Worm (Caenorhabditis elegans): ENCODE measurements around the gene efl-3.

efl-3 gene

DNA sequence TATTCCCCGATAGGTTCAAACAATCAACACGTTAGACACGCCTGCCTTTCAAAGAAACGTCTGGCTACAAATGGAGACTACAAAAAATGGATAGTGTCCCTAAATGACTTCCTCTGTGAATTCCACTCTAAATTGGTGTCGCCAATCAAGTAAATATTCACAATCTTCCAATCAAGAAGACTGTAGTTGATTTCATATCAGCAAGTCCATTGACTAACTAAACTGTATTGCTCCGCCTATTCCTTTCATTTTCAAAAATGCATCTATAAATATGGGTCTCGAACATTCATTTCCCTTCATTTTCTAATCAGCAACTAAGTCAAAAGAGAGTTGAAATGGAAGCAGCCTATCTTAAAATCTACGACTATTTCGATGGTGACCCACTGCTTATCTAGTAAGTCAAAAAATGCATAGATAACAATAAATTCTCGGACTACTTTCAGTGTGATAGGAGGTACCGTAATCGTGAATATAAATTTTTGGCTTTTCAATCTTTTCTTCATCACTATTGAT lies 24.4 kb upstream of the efl-3 start, which contains the start of gene drd-1 (continued):
- TF ChIP-seq madf-3 (GFP tag; IDR thresholded peaks at IDR 0.05) = no peak
- TF ChIP-seq nhr-80 (tag; optimal IDR thresholded peaks at IDR 0.05) = peak; percentile 96
- TF ChIP-seq nfyb-1 (GFP tag; IDR thresholded peaks at IDR 0.05) = 0 out of 2 replicates have a peak, but pooled peaks have one; percentile 27
- peak; percentile 69 for TF ChIP-seq ztf-22 (GFP tag; optimal IDR thresholded peaks at IDR 0.05)
- TF ChIP-seq lin-40 (tag; optimal IDR thresholded peaks at IDR 0.05) = peak; percentile 2
- TF ChIP-seq rpc-1 (optimal IDR thresholded peaks at IDR 0.05) = no peak
- no peak for TF ChIP-seq rpc-1 (tag; optimal IDR thresholded peaks at IDR 0.05)
- TF ChIP-seq mxl-1 (tag; optimal IDR thresholded peaks at IDR 0.05) = no peak

DNA sequence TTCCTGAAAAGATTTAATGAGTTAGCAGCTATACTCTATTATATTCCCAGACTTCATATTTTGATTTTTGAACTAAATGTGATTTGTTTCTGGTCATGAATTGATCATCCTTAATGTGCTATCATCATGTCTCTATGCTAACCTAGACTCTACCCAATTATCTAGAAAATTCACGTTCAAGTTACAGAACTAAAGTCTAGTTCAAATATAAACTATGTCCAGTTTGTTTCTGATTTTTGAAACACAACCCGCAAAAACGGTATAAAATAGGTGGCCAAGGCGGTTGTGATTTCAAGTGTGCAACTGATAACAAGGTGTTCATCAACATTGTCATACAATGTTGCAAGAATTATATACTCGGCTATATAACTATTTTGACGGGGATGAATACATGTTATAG lies 21.7 kb upstream of the efl-3 start, which contains the start of gene F49E12.10:
Gene F49E12.10 (plus strand): TSS at position 301 of the 400 bp plus-strand sequence.
- TF ChIP-seq nhr-80 (tag; optimal IDR thresholded peaks at IDR 0.05) = peak; percentile 27
- TF ChIP-seq atf-7 (tag; optimal IDR thresholded peaks at IDR 0.05) = no peak

DNA sequence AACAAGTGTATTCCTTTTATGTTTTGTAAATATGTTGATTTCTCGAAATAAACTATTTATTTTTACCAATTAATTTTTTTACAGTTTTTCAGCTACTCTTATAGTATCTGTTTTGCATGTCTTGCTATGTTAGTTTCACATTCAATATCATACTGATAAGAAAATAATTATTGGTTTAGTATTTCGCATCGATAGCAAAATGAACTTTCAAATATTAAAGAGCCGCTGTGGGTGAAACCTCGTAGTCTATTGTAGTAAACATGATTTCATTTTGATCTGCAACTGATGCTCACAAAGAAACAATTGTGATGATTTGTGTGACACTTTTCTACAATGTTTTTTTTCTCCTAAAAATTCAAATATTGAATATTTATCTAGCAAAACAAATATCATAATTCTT lies 20.3 kb upstream of the efl-3 start:
- no peak for TF ChIP-seq nfyb-1 (GFP tag; IDR thresholded peaks at IDR 0.05)
- TF ChIP-seq hlh-26 (GFP tag; conservative IDR thresholded peaks at IDR 0.05) = no peak
- no peak for TF ChIP-seq dox-1 (GFP tag; IDR thresholded peaks at IDR 0.05)
- no peak for TF ChIP-seq ztf-28 (GFP tag; IDR thresholded peaks at IDR 0.05)
- no peak for TF ChIP-seq dpl-1 (GFP tag; optimal IDR thresholded peaks at IDR 0.05)
- TF ChIP-seq ceh-40 (GFP tag; IDR thresholded peaks at IDR 0.05) = no peak
- no peak for TF ChIP-seq B0261.1 (tag; optimal IDR thresholded peaks at IDR 0.05)
- TF ChIP-seq ceh-79 (tag; optimal IDR thresholded peaks at IDR 0.05) = no peak
- no peak for TF ChIP-seq ceh-91 (GFP tag; IDR thresholded peaks at IDR 0.05)
- no peak for TF ChIP-seq F23B12.7 (tag; optimal IDR thresholded peaks at IDR 0.05; ENCODE audit: insufficient read depth)

DNA sequence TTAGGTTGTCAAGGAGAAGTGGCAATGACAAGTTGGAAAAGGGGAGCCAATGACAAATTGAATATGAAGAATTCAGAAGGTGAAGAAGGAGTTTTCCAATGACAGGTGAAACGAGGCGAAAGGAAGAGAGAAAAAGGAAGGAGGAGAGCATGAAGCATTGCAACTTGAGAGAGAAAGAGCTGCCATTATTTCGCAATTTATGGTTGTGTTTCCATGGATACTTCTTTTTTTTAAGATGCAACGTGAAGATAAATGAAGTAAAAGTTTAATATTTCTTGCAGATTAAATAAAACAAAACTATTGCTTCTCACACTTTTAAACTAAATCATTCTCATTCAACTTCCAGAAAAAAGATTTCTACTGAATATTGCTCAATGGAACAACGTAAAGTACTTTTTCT lies 18.3 kb upstream of the efl-3 start, which contains the start of gene F49E12.8:
Gene F49E12.8 (minus strand): TSS at position 101 of the 400 bp plus-strand sequence.
- no peak for TF ChIP-seq F52B5.7 (tag; optimal IDR thresholded peaks at IDR 0.05)
- TF ChIP-seq D2030.7 (GFP tag; IDR thresholded peaks at IDR 0.05) = no peak
- no peak for TF ChIP-seq zfh-2 (GFP tag; conservative IDR thresholded peaks at IDR 0.05)
- TF ChIP-seq zim-3 (tag; optimal IDR thresholded peaks at IDR 0.05) = no peak
- TF ChIP-seq ceh-100 (GFP tag; IDR thresholded peaks at IDR 0.05) = no peak
- TF ChIP-seq F22D6.2 (tag; optimal IDR thresholded peaks at IDR 0.05) = no peak
- TF ChIP-seq hsf-1 (GFP tag; IDR thresholded peaks at IDR 0.05) = no peak
- TF ChIP-seq cebp-2 (GFP tag; IDR thresholded peaks at IDR 0.05) = no peak
- no peak for TF ChIP-seq unc-62 (GFP tag; optimal IDR thresholded peaks at IDR 0.05)
- no peak for TF ChIP-seq egl-18 (GFP tag; IDR thresholded peaks at IDR 0.05)
- no peak for TF ChIP-seq ceh-91 (GFP tag; IDR thresholded peaks at IDR 0.05)
- TF ChIP-seq attf-5 (GFP tag; optimal IDR thresholded peaks at IDR 0.05) = no peak
- no peak for TF ChIP-seq nfyb-1 (GFP tag; IDR thresholded peaks at IDR 0.05)
- no peak for TF ChIP-seq fkh-3 (tag; optimal IDR thresholded peaks at IDR 0.05)
- TF ChIP-seq F55B11.4 (tag; optimal IDR thresholded peaks at IDR 0.05; ENCODE audit: borderline replicate concordance, insufficient read depth) = no peak

DNA sequence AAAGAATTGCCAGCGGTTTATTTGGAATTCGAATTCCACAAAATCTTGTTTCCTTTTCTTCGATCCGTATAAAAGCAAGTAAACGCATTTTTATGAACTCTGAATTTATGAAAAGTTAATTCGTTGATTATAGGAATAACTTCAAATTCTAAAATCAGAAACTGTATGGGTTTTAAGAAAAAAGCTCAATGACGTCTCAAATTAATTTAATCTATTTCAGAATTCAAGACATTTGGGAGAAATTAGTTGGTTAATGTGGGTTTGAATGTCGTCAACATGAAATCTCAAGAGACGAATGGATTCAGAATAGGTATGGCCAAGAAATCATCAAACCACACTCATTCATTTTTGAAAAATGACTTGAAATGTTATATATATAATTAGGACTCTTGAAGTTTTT lies 16.4 kb upstream of the efl-3 start, which contains the start of gene F49E12.7:
Gene F49E12.7 (minus strand): TSS at position 101 of the 400 bp plus-strand sequence.
- no peak for TF ChIP-seq Y53F4B.3 (GFP tag; IDR thresholded peaks at IDR 0.05)
- TF ChIP-seq mcd-1 (GFP tag; IDR thresholded peaks at IDR 0.05) = no peak
- TF ChIP-seq lin-26 (GFP tag; IDR thresholded peaks at IDR 0.05) = no peak
- no peak for TF ChIP-seq nhr-179 (tag; optimal IDR thresholded peaks at IDR 0.05)
- TF ChIP-seq F22D6.2 (tag; optimal IDR thresholded peaks at IDR 0.05) = no peak
- no peak for TF ChIP-seq rec-8 (tag; optimal IDR thresholded peaks at IDR 0.05)
- no peak for TF ChIP-seq madf-8 (GFP tag; conservative IDR thresholded peaks at IDR 0.05)
- TF ChIP-seq B0035.1 (tag; optimal IDR thresholded peaks at IDR 0.05) = no peak
- TF ChIP-seq lsl-1 (GFP tag; optimal IDR thresholded peaks at IDR 0.05) = no peak
- no peak for TF ChIP-seq dpff-1 (tag; optimal IDR thresholded peaks at IDR 0.05)
- TF ChIP-seq ceh-91 (GFP tag; IDR thresholded peaks at IDR 0.05) = no peak
- TF ChIP-seq Y79H2A.3 (GFP tag; conservative IDR thresholded peaks at IDR 0.05) = no peak
- no peak for TF ChIP-seq pbrm-1 (GFP tag; IDR thresholded peaks at IDR 0.05)
- TF ChIP-seq aptf-3 (GFP tag; IDR thresholded peaks at IDR 0.05) = no peak
- no peak for TF ChIP-seq somi-1 (GFP tag; optimal IDR thresholded peaks at IDR 0.05)
